Fruit fly (Drosophila melanogaster): Measurements from ENCODE around the gene yip7.

DNA sequence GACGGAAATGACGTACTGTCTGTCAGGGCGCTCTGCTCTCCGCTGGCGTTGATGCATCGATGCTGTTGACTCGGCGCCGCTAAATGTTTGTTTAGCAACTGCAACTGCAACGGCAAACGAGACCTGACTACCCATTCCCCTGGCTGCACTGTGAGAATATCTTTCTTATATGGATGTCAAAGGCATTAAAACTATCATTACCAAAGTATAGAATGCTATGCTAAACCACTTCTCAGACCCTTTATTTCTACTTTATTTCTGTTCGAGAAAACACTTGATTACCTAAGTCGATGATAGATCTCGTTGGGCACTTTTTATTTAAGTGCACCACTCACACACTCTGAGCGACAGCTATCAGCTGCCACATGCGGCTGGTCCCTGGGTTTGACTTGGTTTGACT, 12.9 kb upstream of the yip7 start:
- TF ChIP-seq exex (tag; optimal IDR thresholded peaks at IDR 0.05) (no peak), CG11085 (GFP tag; IDR thresholded peaks at IDR 0.05) (no peak), CG16863 (GFP tag; optimal IDR thresholded peaks at IDR 0.05) (no peak), gro (GFP tag; optimal IDR thresholded peaks at IDR 0.05) (no peak)
